Worm (Caenorhabditis elegans) whole organism, dauer: ENCODE results near the gene C14C6.5.

Experiments
- unc-62 ChIP-seq: sonication (generic microtip); optimal IDR thresholded peaks from 2 replicates; lab custom pipeline; 2017; ENCODE audit warnings: missing biosample characterization, missing genetic modification reagents, missing genetic modification characterization

C14C6.5 gene

ce11 chrV:536571-536970 is at the start of gene C14C6.5:
TSS of gene C14C6.5 (plus strand) at chrV:536628.
- no peak for TF ChIP-seq unc-62 (GFP tag; lab: Kevin White, UChicago)

- no peak for TF ChIP-seq unc-62 (GFP tag; lab: Kevin White, UChicago)
Observed at ce11 chrV:486684-487083, 49.7 kb upstream of the C14C6.5 start, which contains the start of gene nhr-211. TSS of gene nhr-211 (plus strand) at chrV:486984.

- TF ChIP-seq unc-62 (GFP tag; lab: Kevin White, UChicago), result no peak
Observed at ce11 chrV:487980-488379, 48.4 kb upstream of the C14C6.5 start.

DNA sequence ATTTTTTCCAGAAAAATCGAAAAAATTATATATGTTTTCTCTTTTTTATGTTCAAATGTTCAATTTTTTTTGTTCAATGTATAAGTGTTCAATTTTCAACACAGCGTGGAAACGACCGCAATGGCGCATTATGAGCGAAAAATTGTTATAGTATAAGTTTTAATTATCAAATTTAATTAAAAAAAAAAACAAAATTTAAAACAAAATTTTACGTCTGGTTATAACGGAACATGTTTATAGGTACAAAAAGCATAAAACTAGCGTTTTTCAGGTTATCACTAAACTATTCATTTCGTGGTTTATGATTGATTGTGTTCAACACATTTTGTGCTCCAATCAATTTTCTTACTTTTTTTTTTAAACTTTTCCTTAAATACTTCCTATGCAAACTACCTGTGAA is 47.1 kb upstream of the C14C6.5 start, which contains the start of gene nhr-106:
nhr-106 (plus strand) TSS at position 301 of the 400 bp plus-strand sequence.
- TF ChIP-seq unc-62 (GFP tag; lab: Kevin White, UChicago), result no peak

DNA sequence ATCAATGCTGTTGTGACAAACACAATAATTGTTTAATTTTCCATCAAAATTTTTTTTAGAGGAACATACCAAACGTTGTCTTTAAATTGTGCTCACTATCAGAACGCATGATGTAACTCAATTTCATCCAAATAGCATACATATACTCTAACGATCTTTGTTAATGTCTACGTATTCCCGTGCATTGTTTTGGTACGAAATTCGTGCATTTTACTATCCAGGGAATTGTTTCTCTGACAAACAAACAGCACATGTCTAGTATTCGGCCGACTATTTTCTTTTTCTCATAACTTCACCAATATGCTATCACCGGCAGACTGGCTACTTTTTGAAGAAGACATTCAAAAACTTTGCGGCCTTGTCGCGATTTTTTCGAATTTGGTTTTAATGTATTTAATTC is 45.0 kb upstream of the C14C6.5 start, which contains the start of gene str-196:
str-196 (plus strand) TSS at position 301 of the 400 bp plus-strand sequence.
- no peak for TF ChIP-seq unc-62 (GFP tag; lab: Kevin White, UChicago)

ce11 chrV:494284-494683 is 42.1 kb upstream of the C14C6.5 start, which contains the start of gene nhr-131:
TSS of gene nhr-131 (plus strand) at chrV:494370.
- TF ChIP-seq unc-62 (GFP tag; lab: Kevin White, UChicago), result no peak

DNA sequence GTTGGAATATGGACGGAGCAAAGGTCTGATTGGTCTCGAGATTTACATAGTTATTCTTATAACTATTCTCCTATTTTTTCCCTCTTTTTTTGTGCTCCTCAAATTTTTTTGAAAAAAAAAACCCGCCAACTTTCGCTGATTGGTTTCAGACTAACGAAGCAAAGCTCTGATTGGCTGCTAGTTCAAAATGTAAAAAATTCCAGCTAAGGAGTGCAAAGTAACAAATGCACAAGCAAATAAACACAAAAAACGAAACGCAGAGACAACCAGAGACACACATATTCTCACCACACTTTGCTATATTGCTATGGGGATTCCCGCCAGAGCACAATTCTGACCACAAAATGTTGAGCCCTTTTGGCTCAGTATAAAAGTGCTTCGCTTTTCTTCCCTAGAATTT is 39.0 kb upstream of the C14C6.5 start, which contains the start of gene T01G6.1:
T01G6.1 (plus strand) TSS at position 301 of the 400 bp plus-strand sequence.
- TF ChIP-seq unc-62 (GFP tag; lab: Kevin White, UChicago), result no peak

DNA sequence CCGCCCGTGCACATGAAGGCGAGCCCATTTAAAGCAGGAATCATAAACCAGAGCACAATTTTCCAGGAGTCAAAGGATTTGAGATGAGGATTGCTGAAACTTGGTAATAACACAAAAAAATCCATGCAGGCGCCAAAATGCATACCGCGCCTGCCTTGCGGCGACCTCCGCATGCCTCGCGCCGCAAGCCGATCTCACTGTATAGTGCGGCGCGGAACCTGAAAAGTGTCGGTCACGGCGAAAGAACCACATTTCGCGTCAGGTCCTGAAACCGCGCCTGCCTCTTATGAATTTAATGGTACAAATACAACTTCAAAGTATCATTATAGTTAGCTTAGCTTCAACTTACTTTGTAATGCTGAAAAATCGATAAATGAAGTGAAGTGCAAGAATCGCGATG is 35.9 kb upstream of the C14C6.5 start:
- TF ChIP-seq unc-62 (GFP tag; lab: Kevin White, UChicago), result no peak

- no peak for TF ChIP-seq unc-62 (GFP tag; lab: Kevin White, UChicago)
Observed at ce11 chrV:501230-501629, 35.2 kb upstream of the C14C6.5 start, which contains the start of gene str-256. TSS of gene str-256 (minus strand) at chrV:501330.

- TF ChIP-seq unc-62 (GFP tag; lab: Kevin White, UChicago), result no peak
Observed at ce11 chrV:502803-503273, 33.6 kb upstream of the C14C6.5 start, which contains the start of gene T01G6.10. TSS of gene T01G6.10 (minus strand) at chrV:503223.

ce11 chrV:503728-504127 is 32.7 kb upstream of the C14C6.5 start, which contains the start of gene srlf-35:
TSS of gene srlf-35 (plus strand) at chrV:504028.
- TF ChIP-seq unc-62 (GFP tag; lab: Kevin White, UChicago), result no peak

DNA sequence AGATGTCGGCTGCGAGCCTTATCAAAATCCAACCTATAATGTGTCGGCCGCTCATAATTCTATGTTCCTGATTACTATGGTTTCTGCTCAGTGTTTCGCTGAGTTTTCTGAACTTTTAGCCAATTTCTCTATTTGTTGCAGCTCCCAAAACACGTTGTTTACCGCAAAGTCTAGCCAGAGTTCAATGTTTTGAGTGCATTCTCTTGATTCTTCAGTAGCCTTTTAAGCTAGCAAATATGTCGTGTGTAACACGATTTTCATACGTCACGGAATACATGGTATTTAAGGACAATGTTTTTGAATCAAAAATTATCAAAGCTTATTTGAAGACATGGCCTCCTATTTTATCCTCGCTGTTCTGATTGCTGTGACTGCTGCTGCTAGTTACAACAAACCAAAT is 31.2 kb upstream of the C14C6.5 start, which contains the start of gene srlf-19:
srlf-19 (plus strand) TSS at position 301 of the 400 bp plus-strand sequence.
- no peak for TF ChIP-seq unc-62 (GFP tag; lab: Kevin White, UChicago)

DNA sequence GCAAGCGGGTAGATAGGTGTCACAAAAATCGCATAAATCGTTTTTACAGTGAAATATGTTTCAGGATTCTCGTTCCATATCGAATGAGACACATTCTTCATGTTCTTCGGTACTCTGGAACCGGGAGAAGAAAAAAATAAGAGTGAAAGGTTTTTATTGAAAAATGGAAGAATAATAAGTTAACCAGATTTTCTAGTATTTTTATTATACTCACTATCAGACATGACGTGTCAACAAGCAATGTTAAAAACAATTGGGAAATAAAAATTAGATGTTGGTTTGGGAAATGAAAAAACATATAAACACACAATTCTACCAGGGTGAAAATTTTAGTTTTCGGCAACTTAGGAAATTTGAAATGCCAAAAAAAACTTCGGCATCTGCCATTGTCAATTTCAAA is 24.0 kb upstream of the C14C6.5 start, which contains the start of gene srh-37:
srh-37 (minus strand) TSS at position 101 of the 400 bp plus-strand sequence.
- TF ChIP-seq unc-62 (GFP tag; lab: Kevin White, UChicago), result no peak

ce11 chrV:519445-519844 is 17.0 kb upstream of the C14C6.5 start, which contains the start of gene nhr-210:
TSS of gene nhr-210 (minus strand) at chrV:519545.
- no peak for TF ChIP-seq unc-62 (GFP tag; lab: Kevin White, UChicago)

ce11 chrV:521517-521916 is 14.9 kb upstream of the C14C6.5 start, which contains the start of gene srw-107:
TSS of gene srw-107 (minus strand) at chrV:521617.
- TF ChIP-seq unc-62 (GFP tag; lab: Kevin White, UChicago), result no peak

- TF ChIP-seq unc-62 (GFP tag; lab: Kevin White, UChicago), result no peak
Observed at ce11 chrV:524058-524457, 12.4 kb upstream of the C14C6.5 start, which contains the start of gene lipl-3. TSS of gene lipl-3 (minus strand) at chrV:524218.

ce11 chrV:525040-525439 is 11.4 kb upstream of the C14C6.5 start, which contains the start of gene R11G11.16:
TSS of gene R11G11.16 (minus strand) at chrV:525140.
- TF ChIP-seq unc-62 (GFP tag; lab: Kevin White, UChicago), result no peak
